Fruit fly (Drosophila melanogaster): ENCODE measurements around the gene cic.

- TF ChIP-seq CG7368 (GFP tag; optimal IDR thresholded peaks at IDR 0.05) (no peak), net (GFP tag; optimal IDR thresholded peaks at IDR 0.05) (no peak), CG16779 (tag; optimal IDR thresholded peaks at IDR 0.05) (no peak), CG31627 (GFP tag; optimal IDR thresholded peaks at IDR 0.05) (no peak), topi (GFP tag; optimal IDR thresholded peaks at IDR 0.05) (no peak), CG3919 (GFP tag; optimal IDR thresholded peaks at IDR 0.05) (no peak), acj6 (GFP tag; optimal IDR thresholded peaks at IDR 0.05) (no peak), Sox15 (GFP tag; optimal IDR thresholded peaks at IDR 0.05) (no peak)
These were observed 21.0 kb downstream of the cic start for dm6 chr3R:20273568-20273967.
